Worm (Caenorhabditis elegans): ENCODE data around the gene arx-4.

Gene arx-4

ce11 chrIII:900134-900533 lies 38.0 kb downstream of the arx-4 start (continued):
- TF ChIP-seq lin-26 (GFP tag; IDR thresholded peaks at IDR 0.05) (no peak), F57C9.4 (tag; optimal IDR thresholded peaks at IDR 0.05) (no peak), madf-10 (tag; optimal IDR thresholded peaks at IDR 0.05) (no peak), chd-7 (tag; optimal IDR thresholded peaks at IDR 0.05) (no peak), lir-1 (GFP tag; conservative IDR thresholded peaks at IDR 0.05) (no peak), T26A5.8 (tag; optimal IDR thresholded peaks at IDR 0.05) (no peak)

ce11 chrIII:901148-901547 lies 39.0 kb downstream of the arx-4 start, which contains the start of gene sucl-2:
Gene sucl-2 (minus strand): TSS chrIII:901412.
- TF ChIP-seq ztf-3 (GFP tag; optimal IDR thresholded peaks at IDR 0.05): no peak
- peak; percentile 33; the same call in 1 of the 2 replicates for TF ChIP-seq ekl-4 (GFP tag; IDR thresholded peaks at IDR 0.05)
- 0 out of 2 replicates have a peak, but pooled peaks have one; percentile 9 for TF ChIP-seq ceh-100 (GFP tag; IDR thresholded peaks at IDR 0.05)
- TF ChIP-seq lsl-1 (GFP tag; optimal IDR thresholded peaks at IDR 0.05): no peak
- no peak for TF ChIP-seq lin-54 (GFP tag; optimal IDR thresholded peaks at IDR 0.05)
- TF ChIP-seq sea-2 (GFP tag; IDR thresholded peaks at IDR 0.05): no peak
- no peak for TF ChIP-seq let-526 (GFP tag; IDR thresholded peaks at IDR 0.05)
- TF ChIP-seq C17E4.6 (GFP tag; IDR thresholded peaks at IDR 0.05): no peak
- TF ChIP-seq hmg-1.2 (GFP tag; IDR thresholded peaks at IDR 0.05): 0 out of 2 replicates have a peak, but pooled peaks have one; percentile 8
- TF ChIP-seq ceh-58 (GFP tag; IDR thresholded peaks at IDR 0.05): no peak
- no peak for TF ChIP-seq nfya-2 (GFP tag; IDR thresholded peaks at IDR 0.05)
- TF ChIP-seq madf-3 (GFP tag; IDR thresholded peaks at IDR 0.05): peak; percentile 68; the same call in 1 of the 2 replicates
- no peak for TF ChIP-seq Y95B8A.8 (GFP tag; IDR thresholded peaks at IDR 0.05)
- TF ChIP-seq ztf-22 (GFP tag; optimal IDR thresholded peaks at IDR 0.05): no peak

- peak; percentile 54 for TF ChIP-seq nhr-80 (tag; optimal IDR thresholded peaks at IDR 0.05)
- peak; percentile 47 for TF ChIP-seq dpl-1 (GFP tag; optimal IDR thresholded peaks at IDR 0.05)
- TF ChIP-seq lin-54 (GFP tag; optimal IDR thresholded peaks at IDR 0.05): peak; percentile 41
- TF ChIP-seq hmg-1.2 (GFP tag; IDR thresholded peaks at IDR 0.05): 0 out of 2 replicates have a peak, but pooled peaks have one; percentile 8
- peak; percentile 35; the same call in 1 of the 2 replicates for TF ChIP-seq madf-6 (GFP tag; IDR thresholded peaks at IDR 0.05)
- peak; percentile 19 for TF ChIP-seq athp-1 (tag; optimal IDR thresholded peaks at IDR 0.05)
- TF ChIP-seq him-1 (tag; optimal IDR thresholded peaks at IDR 0.05): peak; percentile 25
- TF ChIP-seq D2030.7 (GFP tag; IDR thresholded peaks at IDR 0.05): peak; percentile 11; the same call in 1 of the 2 replicates
- no peak for TF ChIP-seq Y67H2A.10 (GFP tag; conservative IDR thresholded peaks at IDR 0.05)
- TF ChIP-seq efl-1 (GFP tag; optimal IDR thresholded peaks at IDR 0.05): peak; percentile 57
- TF ChIP-seq ztf-26 (tag; optimal IDR thresholded peaks at IDR 0.05): peak; percentile 21
- 0 out of 2 replicates have a peak, but pooled peaks have one; percentile 8 for TF ChIP-seq attf-3 (GFP tag; conservative IDR thresholded peaks at IDR 0.05)
- TF ChIP-seq lin-40 (tag; optimal IDR thresholded peaks at IDR 0.05): peak; percentile 25
- TF ChIP-seq egrh-3 (GFP tag; IDR thresholded peaks at IDR 0.05): no peak
- TF ChIP-seq madf-10 (tag; optimal IDR thresholded peaks at IDR 0.05): no peak
- TF ChIP-seq mcd-1 (GFP tag; IDR thresholded peaks at IDR 0.05): peak; percentile 85
- TF ChIP-seq sdz-38 (tag; optimal IDR thresholded peaks at IDR 0.05): no peak
- peak in 1 of 3 experiments; percentile 39 for TF ChIP-seq lin-35 (GFP tag; optimal IDR thresholded peaks at IDR 0.05)
These were observed 39.6 kb downstream of the arx-4 start for ce11 chrIII:901600-902250.
